Worm (Caenorhabditis elegans): Measurements from ENCODE around the gene spig-1.

The spig-1 gene

ce11 chrV:7089217-7089616 is 37.7 kb downstream of the spig-1 start:
- TF ChIP-seq peb-1 (tag; optimal IDR thresholded peaks at IDR 0.05) (no peak), dmd-4 (tag; optimal IDR thresholded peaks at IDR 0.05) (no peak), unc-39 (tag; optimal IDR thresholded peaks at IDR 0.05) (no peak), nhr-77 (tag; optimal IDR thresholded peaks at IDR 0.05) (no peak), C34F6.9 (tag; optimal IDR thresholded peaks at IDR 0.05) (peak; percentile 33), nhr-25 (tag; optimal IDR thresholded peaks at IDR 0.05) (peak; percentile 91), ceh-82 (tag; optimal IDR thresholded peaks at IDR 0.05) (no peak), aly-2 (tag; optimal IDR thresholded peaks at IDR 0.05) (no peak), mdl-1 (tag; optimal IDR thresholded peaks at IDR 0.05) (peak in 1 of 2 experiments; percentile 5), unc-55 (GFP tag; optimal IDR thresholded peaks at IDR 0.05) (no peak), ztf-11 (tag; optimal IDR thresholded peaks at IDR 0.05) (no peak), ZK546.5 (tag; optimal IDR thresholded peaks at IDR 0.05) (no peak), crh-2 (tag; optimal IDR thresholded peaks at IDR 0.05) (peak; percentile 74), sma-9 (GFP tag; optimal IDR thresholded peaks at IDR 0.05) (peak; percentile 86), sma-9 (tag; optimal IDR thresholded peaks at IDR 0.05) (no peak), nhr-6 (tag; optimal IDR thresholded peaks at IDR 0.05) (peak; percentile 35), skn-1 (tag; optimal IDR thresholded peaks at IDR 0.05) (no peak), ceh-16 (tag; optimal IDR thresholded peaks at IDR 0.05) (no peak), blmp-1 (tag; optimal IDR thresholded peaks at IDR 0.05; ENCODE audit: insufficient read depth) (peak; percentile 50), sma-3 (GFP tag; optimal IDR thresholded peaks at IDR 0.05) (peak; percentile 70), F13H6.1 (tag; optimal IDR thresholded peaks at IDR 0.05) (peak; percentile 8), gmeb-1 (tag; optimal IDR thresholded peaks at IDR 0.05) (peak; percentile 61), nhr-237 (tag; optimal IDR thresholded peaks at IDR 0.05) (no peak), zag-1 (tag; optimal IDR thresholded peaks at IDR 0.05) (no peak), nhr-21 (tag; optimal IDR thresholded peaks at IDR 0.05) (peak; percentile 58), R02D3.7 (tag; optimal IDR thresholded peaks at IDR 0.05) (no peak), fos-1 (tag; optimal IDR thresholded peaks at IDR 0.05) (peak; percentile 23), nhr-129 (tag; optimal IDR thresholded peaks at IDR 0.05) (peak; percentile 42), elt-1 (tag; optimal IDR thresholded peaks at IDR 0.05) (no peak), elt-3 (tag; optimal IDR thresholded peaks at IDR 0.05) (no peak), sem-4 (tag; optimal IDR thresholded peaks at IDR 0.05) (no peak), snpc-4 (tag; optimal IDR thresholded peaks at IDR 0.05) (no peak), ztf-4 (tag; optimal IDR thresholded peaks at IDR 0.05) (peak; percentile 22), nhr-23 (tag; optimal IDR thresholded peaks at IDR 0.05) (no peak), egl-27 (tag; optimal IDR thresholded peaks at IDR 0.05) (no peak), mab-5 (tag; optimal IDR thresholded peaks at IDR 0.05) (no peak), unc-62 (GFP tag; optimal IDR thresholded peaks at IDR 0.05) (no peak), ama-1 (optimal IDR thresholded peaks at IDR 0.05) (no peak), alr-1 (tag; optimal IDR thresholded peaks at IDR 0.05) (no peak), lin-11 (tag; optimal IDR thresholded peaks at IDR 0.05) (no peak)

- TF ChIP-seq snpc-4 (tag; optimal IDR thresholded peaks at IDR 0.05): no peak
- no peak for TF ChIP-seq ama-1 (optimal IDR thresholded peaks at IDR 0.05)
- TF ChIP-seq nhr-6 (tag; optimal IDR thresholded peaks at IDR 0.05): no peak
- TF ChIP-seq nhr-237 (tag; optimal IDR thresholded peaks at IDR 0.05): no peak
- no peak for TF ChIP-seq elt-3 (tag; optimal IDR thresholded peaks at IDR 0.05)
- TF ChIP-seq nhr-77 (tag; optimal IDR thresholded peaks at IDR 0.05): no peak
- no peak for TF ChIP-seq ztf-11 (tag; optimal IDR thresholded peaks at IDR 0.05)
- no peak for TF ChIP-seq unc-55 (GFP tag; optimal IDR thresholded peaks at IDR 0.05)
- no peak for TF ChIP-seq lsy-2 (tag; optimal IDR thresholded peaks at IDR 0.05)
- no peak for TF ChIP-seq C34F6.9 (tag; optimal IDR thresholded peaks at IDR 0.05)
- TF ChIP-seq ceh-16 (tag; optimal IDR thresholded peaks at IDR 0.05): no peak
- TF ChIP-seq alr-1 (tag; optimal IDR thresholded peaks at IDR 0.05): no peak
- no peak for TF ChIP-seq sma-9 (GFP tag; optimal IDR thresholded peaks at IDR 0.05)
- TF ChIP-seq sma-9 (tag; optimal IDR thresholded peaks at IDR 0.05): no peak
- TF ChIP-seq R02D3.7 (tag; optimal IDR thresholded peaks at IDR 0.05): no peak
- no peak for TF ChIP-seq crh-2 (tag; optimal IDR thresholded peaks at IDR 0.05)
- TF ChIP-seq mab-5 (tag; optimal IDR thresholded peaks at IDR 0.05): no peak
- TF ChIP-seq aly-2 (tag; optimal IDR thresholded peaks at IDR 0.05): no peak
- TF ChIP-seq skn-1 (tag; optimal IDR thresholded peaks at IDR 0.05): no peak
- no peak for TF ChIP-seq mdl-1 (tag; optimal IDR thresholded peaks at IDR 0.05)
Observed at ce11 chrV:7091287-7091686, 39.8 kb downstream of the spig-1 start, which contains the start of gene nhr-286. Gene nhr-286, minus strand, starts transcription at chrV:7091610.
